Worm (Caenorhabditis elegans): ENCODE measurements around the gene Y69E1A.3.
"Not testable (repeated sequence)": the region's sequence is repeated elsewhere in the genome, so short reads cannot be mapped to it uniquely, and the experiment has no call there.

Gene Y69E1A.3

ce11 chrIV:10949510-10949909 lies 2.6 kb upstream of the Y69E1A.3 start, which contains the start of gene nsph-3.1:
nsph-3.1 (plus strand) TSS chrIV:10949810.
- TF ChIP-seq ceh-31 (tag; optimal IDR thresholded peaks at IDR 0.05) (no peak), pha-4 (tag; optimal IDR thresholded peaks at IDR 0.05) (no peak), ceh-9 (tag; optimal IDR thresholded peaks at IDR 0.05) (no peak), elt-2 (tag; optimal IDR thresholded peaks at IDR 0.05) (no peak), ama-1 (optimal IDR thresholded peaks at IDR 0.05) (no peak), hlh-30 (tag; optimal IDR thresholded peaks at IDR 0.05; ENCODE audit: insufficient read depth) (no peak), T23F11.4 (GFP tag; optimal IDR thresholded peaks at IDR 0.05) (no peak), fax-1 (tag; optimal IDR thresholded peaks at IDR 0.05) (no peak), lim-6 (tag; optimal IDR thresholded peaks at IDR 0.05) (no peak), ahr-1 (tag; optimal IDR thresholded peaks at IDR 0.05) (no peak), npax-4 (tag; optimal IDR thresholded peaks at IDR 0.05) (no peak)

DNA sequence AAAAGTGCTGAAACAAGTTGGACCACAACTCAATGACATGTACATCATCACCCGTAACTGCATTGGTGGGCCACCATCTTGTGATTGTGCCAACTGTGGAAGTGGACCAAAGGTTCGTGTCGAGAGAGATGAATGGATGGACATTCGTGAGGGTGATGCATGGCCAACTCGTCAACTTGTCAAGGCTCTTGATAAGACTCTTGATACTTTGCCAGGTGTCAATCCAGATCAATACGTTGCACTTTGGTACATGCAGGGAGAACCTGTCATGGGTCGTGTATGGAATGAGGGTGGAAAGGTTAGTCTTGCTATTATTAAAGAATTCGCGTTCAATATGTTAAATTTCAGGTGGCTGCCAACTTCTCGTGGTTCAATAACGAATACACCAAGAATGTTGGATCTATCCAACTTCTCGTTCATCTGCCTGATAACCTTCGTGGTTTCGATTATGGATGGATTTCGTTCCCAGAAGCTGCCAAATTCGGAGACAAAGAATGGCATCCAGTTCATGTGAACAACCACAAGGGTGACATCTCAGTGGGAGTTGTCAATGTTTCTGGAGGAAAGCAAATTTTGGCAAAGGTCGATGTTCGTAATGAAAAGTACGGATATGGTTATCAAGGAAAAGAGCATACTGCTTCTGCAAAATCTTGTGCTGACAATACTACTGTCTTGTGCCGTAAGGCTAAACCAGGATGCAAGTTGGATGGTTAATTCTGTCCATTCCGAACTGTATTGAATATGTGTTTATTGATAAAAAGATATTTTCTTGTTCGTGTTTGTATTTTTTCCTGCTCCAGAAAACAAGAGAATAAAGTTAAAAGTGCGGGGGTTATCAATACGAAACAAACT lies 1.5 kb upstream of the Y69E1A.3 start:
- TF ChIP-seq madf-2 (tag; optimal IDR thresholded peaks at IDR 0.05), result no peak
- no peak for TF ChIP-seq unc-86 (tag; optimal IDR thresholded peaks at IDR 0.05)

- not testable (repeated sequence) for TF ChIP-seq nfya-1 (tag; optimal IDR thresholded peaks at IDR 0.05); C38D4.7 (GFP tag; optimal IDR thresholded peaks at IDR 0.05); ceh-14 (tag; optimal IDR thresholded peaks at IDR 0.05)
Observed at ce11 chrIV:10954955-10955354, 2.9 kb downstream of the Y69E1A.3 start, which contains the start of gene Y69E1A.4. Y69E1A.4 (plus strand) TSS chrIV:10955255.

DNA sequence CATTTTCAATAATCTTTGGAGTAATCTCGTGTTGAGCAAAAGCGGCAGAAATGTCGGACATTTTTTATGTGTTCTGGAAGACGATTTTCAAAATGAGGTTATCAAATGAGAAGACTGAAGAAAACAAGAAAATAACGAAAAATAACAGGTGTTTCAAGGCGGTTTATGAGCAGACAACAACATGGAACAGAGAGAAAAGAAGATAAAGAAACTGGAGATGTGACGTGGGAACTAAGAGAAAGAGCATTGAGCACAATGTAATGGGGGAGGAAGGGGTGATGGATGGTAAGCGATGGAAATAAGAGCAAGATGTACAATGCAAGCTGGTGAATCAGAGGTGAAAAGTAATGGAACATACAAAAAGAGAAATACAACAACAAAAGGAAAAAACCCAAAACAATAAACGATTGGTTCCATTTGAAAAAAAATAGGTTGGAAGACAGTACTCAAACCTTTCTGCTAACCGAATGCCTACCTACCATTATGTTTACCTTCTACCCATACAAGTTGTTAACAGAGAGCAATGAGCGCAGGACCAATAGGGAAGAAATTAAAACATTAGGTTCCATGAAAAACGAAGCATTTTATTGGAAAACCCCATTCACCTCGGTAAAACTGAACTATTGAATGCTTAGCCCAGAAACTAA lies 5.6 kb downstream of the Y69E1A.3 start, which contains the start of gene Y69E1A.5:
Gene Y69E1A.5 (minus strand): TSS at position 73 of the 647 bp plus-strand sequence.
- TF ChIP-seq tbx-2 (tag; optimal IDR thresholded peaks at IDR 0.05), result peak; percentile 22
- no peak for TF ChIP-seq ceh-24 (tag; optimal IDR thresholded peaks at IDR 0.05)
- peak; percentile 14 for TF ChIP-seq unc-55 (GFP tag; optimal IDR thresholded peaks at IDR 0.05)

ce11 chrIV:10958230-10958588 lies 6.1 kb downstream of the Y69E1A.3 start, which contains the start of gene sri-19:
sri-19 (plus strand) TSS chrIV:10958372.
- TF ChIP-seq hlh-6 (tag; optimal IDR thresholded peaks at IDR 0.05) (no peak), ceh-48 (tag; optimal IDR thresholded peaks at IDR 0.05) (no peak), tbx-7 (tag; optimal IDR thresholded peaks at IDR 0.05) (no peak), lim-6 (tag; optimal IDR thresholded peaks at IDR 0.05) (no peak), ceh-45 (GFP tag; IDR thresholded peaks at IDR 0.05) (no peak), ttx-3 (tag; optimal IDR thresholded peaks at IDR 0.05) (no peak), unc-42 (tag; optimal IDR thresholded peaks at IDR 0.05) (no peak), ceh-6 (GFP tag; optimal IDR thresholded peaks at IDR 0.05) (no peak), ceh-19 (GFP tag; optimal IDR thresholded peaks at IDR 0.05) (no peak), pat-9 (tag; optimal IDR thresholded peaks at IDR 0.05) (no peak), ceh-22 (tag; optimal IDR thresholded peaks at IDR 0.05) (no peak), madf-2 (tag; optimal IDR thresholded peaks at IDR 0.05) (no peak), unc-86 (tag; optimal IDR thresholded peaks at IDR 0.05) (no peak), dmd-4 (tag; optimal IDR thresholded peaks at IDR 0.05; ENCODE audit: borderline replicate concordance) (no peak), pha-4 (tag; optimal IDR thresholded peaks at IDR 0.05) (no peak)

ce11 chrIV:10964688-10965087 lies 12.6 kb downstream of the Y69E1A.3 start:
- TF ChIP-seq ceh-18 (tag; optimal IDR thresholded peaks at IDR 0.05), result no peak
- no peak for TF ChIP-seq ahr-1 (tag; optimal IDR thresholded peaks at IDR 0.05)
- no peak for TF ChIP-seq zip-5 (tag; optimal IDR thresholded peaks at IDR 0.05)
- TF ChIP-seq unc-3 (GFP tag; conservative IDR thresholded peaks at IDR 0.05), result no peak
- no peak for TF ChIP-seq unc-3 (tag; optimal IDR thresholded peaks at IDR 0.05)
- TF ChIP-seq nfya-1 (tag; optimal IDR thresholded peaks at IDR 0.05), result no peak
- TF ChIP-seq pros-1 (tag; optimal IDR thresholded peaks at IDR 0.05), result no peak
- no peak for TF ChIP-seq ceh-19 (GFP tag; optimal IDR thresholded peaks at IDR 0.05)
- TF ChIP-seq hlh-15 (tag; optimal IDR thresholded peaks at IDR 0.05), result no peak
- no peak for TF ChIP-seq npax-4 (tag; optimal IDR thresholded peaks at IDR 0.05)
- no peak for TF ChIP-seq madf-2 (tag; optimal IDR thresholded peaks at IDR 0.05)
- no peak for TF ChIP-seq tbx-7 (tag; optimal IDR thresholded peaks at IDR 0.05)
- TF ChIP-seq nhr-11 (tag; optimal IDR thresholded peaks at IDR 0.05), result no peak
- TF ChIP-seq ceh-22 (tag; optimal IDR thresholded peaks at IDR 0.05), result no peak
- no peak for TF ChIP-seq K09A11.1 (tag; optimal IDR thresholded peaks at IDR 0.05; ENCODE audit: insufficient read depth)
- TF ChIP-seq hlh-13 (GFP tag; optimal IDR thresholded peaks at IDR 0.05), result no peak
- no peak for TF ChIP-seq fkh-6 (tag; optimal IDR thresholded peaks at IDR 0.05)
- TF ChIP-seq fax-1 (tag; optimal IDR thresholded peaks at IDR 0.05), result no peak

Measured in whole organism, late embryonic.